Worm (Caenorhabditis elegans) whole organism, L1 larva: ENCODE results near the gene arv-1.

Source experiments
- F16B12.6 ChIP-seq: fragments of 150-350 bp; optimal IDR thresholded peaks from 2 replicates; lab custom pipeline; 2014; ENCODE audit warnings: missing biosample characterization, missing genetic modification characterization
- aha-1 ChIP-seq: fragments of 150-350 bp; optimal IDR thresholded peaks from 2 replicates; lab custom pipeline; 2014; ENCODE audit warnings: missing biosample characterization, missing genetic modification characterization
- fos-1 ChIP-seq: fragments of 150-350 bp; optimal IDR thresholded peaks from 2 replicates; lab custom pipeline; 2014; ENCODE audit warnings: missing biosample characterization, missing genetic modification characterization
- jun-1 ChIP-seq: fragments of 150-350 bp; optimal IDR thresholded peaks from 2 replicates; lab custom pipeline; 2014; ENCODE audit warnings: missing biosample characterization, missing genetic modification reagents, missing genetic modification characterization
- nhr-237 ChIP-seq: fragments of 150-350 bp; optimal IDR thresholded peaks from 2 replicates; lab custom pipeline; 2014; ENCODE audit warnings: missing biosample characterization, missing genetic modification characterization
- nhr-28 ChIP-seq: fragments of 150-350 bp; optimal IDR thresholded peaks from 2 replicates; lab custom pipeline; 2014; ENCODE audit warnings: missing biosample characterization, missing genetic modification characterization
- rnt-1 ChIP-seq: sonication (generic microtip); optimal IDR thresholded peaks from 2 replicates; lab custom pipeline; 2016; ENCODE audit warnings: mild to moderate bottlenecking, missing genetic modification characterization, moderate library complexity, missing compliant biosample characterization
- skn-1 ChIP-seq: fragments of 150-350 bp; optimal IDR thresholded peaks from 2 replicates; lab custom pipeline; 2014; ENCODE audit warnings: missing biosample characterization, missing genetic modification characterization
- zip-4 ChIP-seq: fragments of 200-800 bp; sonication (Bioruptor generic); optimal IDR thresholded peaks from 2 replicates; lab custom pipeline; 2018; ENCODE audit warnings: mild to moderate bottlenecking, missing genetic modification characterization, moderate library complexity, missing compliant biosample characterization

DNA sequence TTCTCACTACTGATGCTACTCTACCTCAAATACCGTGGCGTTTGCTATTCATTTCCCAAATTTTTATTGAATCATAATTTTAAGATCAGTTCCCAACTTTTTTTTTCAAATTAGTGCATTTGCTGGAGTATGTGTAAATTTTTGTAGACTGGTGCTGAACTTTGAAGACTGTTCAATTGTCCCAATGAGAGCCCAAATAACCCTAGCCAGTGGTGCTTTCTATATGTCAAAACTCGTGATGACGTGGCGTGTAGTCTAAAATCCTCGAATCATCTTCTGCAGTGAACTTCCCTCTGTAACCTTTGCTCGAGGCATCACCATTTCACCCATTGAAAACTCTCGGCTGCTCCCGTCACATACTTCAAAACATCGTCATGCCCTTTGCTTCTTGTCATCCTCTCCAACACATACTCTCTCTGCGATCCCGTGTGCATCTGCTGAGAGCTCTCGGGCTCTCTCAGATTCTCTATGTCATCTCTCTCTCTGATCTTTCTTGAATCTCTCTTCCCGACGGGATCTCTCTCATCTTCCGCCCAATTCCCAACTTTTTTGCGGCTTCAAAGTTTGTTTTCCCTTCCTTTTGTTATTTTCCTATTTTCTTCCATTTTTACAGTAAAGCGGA is 3.9 kb upstream of the arv-1 start:
- no peak for TF ChIP-seq aha-1 (tag; lab: Kevin White, UChicago)
- TF ChIP-seq fos-1 (tag; lab: Kevin White, UChicago) = no peak
- no peak for TF ChIP-seq zip-4 (GFP tag; lab: Kevin White, UChicago)
- no peak for TF ChIP-seq F16B12.6 (tag; lab: Kevin White, UChicago)
- TF ChIP-seq skn-1 (tag; lab: Kevin White, UChicago) = no peak
- TF ChIP-seq jun-1 (tag; lab: Kevin White, UChicago) = no peak
- TF ChIP-seq nhr-237 (tag; lab: Kevin White, UChicago) = no peak
- TF ChIP-seq nhr-28 (tag; lab: Kevin White, UChicago) = no peak
- TF ChIP-seq rnt-1 = peak; percentile 74
